Worm (Caenorhabditis elegans): ENCODE measurements around the gene cnc-7.
"Not testable (repeated sequence)": the region's sequence is repeated elsewhere in the genome, so short reads cannot be mapped to it uniquely, and the experiment has no call there.

ce11 chrV:20369153-20369552, 24.7 kb upstream of the cnc-7 start, which contains the start of gene srh-177:
- TF ChIP-seq him-1, W03F9.2 (tag; optimal IDR thresholded peaks at IDR 0.05): not testable (repeated sequence)
